Fruit fly (Drosophila melanogaster): ENCODE data around the gene Prosalpha2.

The Prosalpha2 gene

dm6 chr3R:12439401-12440143 lies 8.5 kb downstream of the Prosalpha2 start, which contains the start of gene Desat1 (continued):
- TF ChIP-seq Hr78 (GFP tag; optimal IDR thresholded peaks at IDR 0.05), result peak in 1 of 2 experiments; percentile 41
- TF ChIP-seq C15 (GFP tag; IDR thresholded peaks at IDR 0.05), result no peak
- TF ChIP-seq HmgZ (tag; optimal IDR thresholded peaks at IDR 0.05), result peak; percentile 36
- peak; percentile 54 for TF ChIP-seq MBD-R2 (GFP tag; IDR thresholded peaks at IDR 0.05)
- TF ChIP-seq inv (GFP tag; IDR thresholded peaks at IDR 0.05; ENCODE audit: partially characterized antibody), result peak; percentile 82
- no peak for TF ChIP-seq bigmax (GFP tag; optimal IDR thresholded peaks at IDR 0.05)
- no peak for TF ChIP-seq Awh (GFP tag; IDR thresholded peaks at IDR 0.05)
- no peak for TF ChIP-seq Sox100B (GFP tag; optimal IDR thresholded peaks at IDR 0.05)
- peak; percentile 72 for TF ChIP-seq CG2129 (GFP tag; IDR thresholded peaks at IDR 0.05; ENCODE audit: partially characterized antibody)
- peak; percentile 95 for TF ChIP-seq CG6791 (GFP tag; IDR thresholded peaks at IDR 0.05; ENCODE audit: partially characterized antibody)
- TF ChIP-seq ab (GFP tag; optimal IDR thresholded peaks at IDR 0.05), result no peak
- no peak for TF ChIP-seq Six4 (GFP tag; optimal IDR thresholded peaks at IDR 0.05)
- TF ChIP-seq Bgb (GFP tag; IDR thresholded peaks at IDR 0.05; ENCODE audit: partially characterized antibody), result peak; percentile 90
- TF ChIP-seq dimm (GFP tag; IDR thresholded peaks at IDR 0.05), result no peak
- TF ChIP-seq luna (GFP tag; optimal IDR thresholded peaks at IDR 0.05), result no peak
- TF ChIP-seq CG10462 (GFP tag; optimal IDR thresholded peaks at IDR 0.05), result no peak
- no peak for TF ChIP-seq Lhr (GFP tag; optimal IDR thresholded peaks at IDR 0.05)
- no peak for TF ChIP-seq CG10366 (GFP tag; IDR thresholded peaks at IDR 0.05)
- peak; percentile 49 for TF ChIP-seq CG4617 (GFP tag; optimal IDR thresholded peaks at IDR 0.05; ENCODE audit: borderline replicate concordance)
- TF ChIP-seq CG1603 (tag; optimal IDR thresholded peaks at IDR 0.05), result peak; percentile 27
- no peak for TF ChIP-seq nom (GFP tag; optimal IDR thresholded peaks at IDR 0.05)
- TF ChIP-seq CHES-1-like (GFP tag; optimal IDR thresholded peaks at IDR 0.05), result peak; percentile 5
- TF ChIP-seq CG8290 (GFP tag; optimal IDR thresholded peaks at IDR 0.05), result peak; percentile 26
- peak in 1 of 2 experiments; percentile 18 for TF ChIP-seq CG8290 (tag; optimal IDR thresholded peaks at IDR 0.05)
- TF ChIP-seq MESR4 (GFP tag; optimal IDR thresholded peaks at IDR 0.05), result peak; percentile 40
- peak; percentile 19 for TF ChIP-seq CG3995 (GFP tag; optimal IDR thresholded peaks at IDR 0.05)
- peak; percentile 34 for TF ChIP-seq gfzf (GFP tag; optimal IDR thresholded peaks at IDR 0.05)
- peak; percentile 14 for TF ChIP-seq CG6765 (GFP tag; optimal IDR thresholded peaks at IDR 0.05)
- TF ChIP-seq Vsx1 (GFP tag; optimal IDR thresholded peaks at IDR 0.05), result no peak
- TF ChIP-seq YL-1 (GFP tag; optimal IDR thresholded peaks at IDR 0.05), result peak; percentile 55
- TF ChIP-seq Lim3 (GFP tag; IDR thresholded peaks at IDR 0.05), result no peak
- no peak for TF ChIP-seq Hey (tag; optimal IDR thresholded peaks at IDR 0.05)
- TF ChIP-seq cg (GFP tag; optimal IDR thresholded peaks at IDR 0.05), result no peak
- TF ChIP-seq CG34224 (GFP tag; IDR thresholded peaks at IDR 0.05; ENCODE audit: partially characterized antibody), result peak; percentile 94
- no peak for TF ChIP-seq dan (GFP tag; IDR thresholded peaks at IDR 0.05)
- TF ChIP-seq HHEX (GFP tag; optimal IDR thresholded peaks at IDR 0.05), result no peak

dm6 chr3R:12441008-12441606 lies 10.0 kb downstream of the Prosalpha2 start:
- TF ChIP-seq CG12769 (tag; optimal IDR thresholded peaks at IDR 0.05) (peak; percentile 74), Mes4 (GFP tag; optimal IDR thresholded peaks at IDR 0.05) (no peak), CG32532 (GFP tag; IDR thresholded peaks at IDR 0.05) (peak; percentile 20; the same call in 1 of the 2 replicates), Deaf1 (tag; optimal IDR thresholded peaks at IDR 0.05) (peak; percentile 46), CG18599 (GFP tag; optimal IDR thresholded peaks at IDR 0.05) (peak; percentile 2), CG4707 (GFP tag; optimal IDR thresholded peaks at IDR 0.05) (no peak), pan (optimal IDR thresholded peaks at IDR 0.05) (no peak), pan (GFP tag; optimal IDR thresholded peaks at IDR 0.05 in 1 of 2, IDR thresholded peaks at IDR 0.05 in 1 of 2) (peak in 1 of 2 experiments; percentile 15), so (GFP tag; IDR thresholded peaks at IDR 0.05) (no peak), zen (tag; optimal IDR thresholded peaks at IDR 0.05) (no peak), Asciz (GFP tag; optimal IDR thresholded peaks at IDR 0.05) (no peak), CG10543 (GFP tag; optimal IDR thresholded peaks at IDR 0.05) (peak; percentile 37), Med (GFP tag) (peak; percentile 36), CG8290 (GFP tag; optimal IDR thresholded peaks at IDR 0.05) (no peak), CG8290 (tag; optimal IDR thresholded peaks at IDR 0.05) (peak in 1 of 2 experiments; percentile 41)

Data from whole organism, embryonic.